Fruit fly (Drosophila melanogaster) whole organism, embryonic: ENCODE measurements around the gene CG43221.

Experiments used
- Antp ChIP-seq: fragments of 200-800 bp; sonication (Bioruptor generic); optimal IDR thresholded peaks from 3 replicates; lab custom pipeline; 2016; ENCODE audit warnings: missing biosample characterization, missing genetic modification characterization
- Asciz ChIP-seq: fragments of 200-800 bp; sonication (Bioruptor generic); optimal IDR thresholded peaks from 2 replicates; lab custom pipeline; 2017; ENCODE audit warnings: missing biosample characterization, mild to moderate bottlenecking, missing genetic modification characterization, missing genetic modification reagents
- BEAF-32 ChIP-seq: fragments of 200-800 bp; sonication (Bioruptor generic); optimal IDR thresholded peaks from 3 replicates; lab custom pipeline; 2017; ENCODE audit warnings: missing biosample characterization, missing genetic modification characterization, mild to moderate bottlenecking, moderate library complexity, missing genetic modification reagents
- CG10462 ChIP-seq: fragments of 200-800 bp; sonication (Bioruptor generic); optimal IDR thresholded peaks from 2 replicates; lab custom pipeline; 2016; ENCODE audit warnings: missing biosample characterization, missing genetic modification characterization
- CG11398 ChIP-seq: fragments of 200-800 bp; sonication (Bioruptor generic); optimal IDR thresholded peaks from 2 replicates; lab custom pipeline; 2016; ENCODE audit warnings: missing biosample characterization, missing genetic modification characterization
- CG11504 ChIP-seq: fragments of 200-800 bp; sonication (Bioruptor generic); optimal IDR thresholded peaks from 3 replicates; lab custom pipeline; 2019; ENCODE audit warnings: missing biosample characterization, mild to moderate bottlenecking, missing genetic modification characterization, moderate library complexity
- CG12299 ChIP-seq: fragments of 200-800 bp; sonication (Bioruptor generic); optimal IDR thresholded peaks from 2 replicates; lab custom pipeline; 2018; ENCODE audit warnings: missing biosample characterization, mild to moderate bottlenecking, missing genetic modification characterization
- CG16815 ChIP-seq: fragments of 200-800 bp; sonication (Bioruptor generic); optimal IDR thresholded peaks from 3 replicates; lab custom pipeline; 2017; ENCODE audit warnings: missing biosample characterization, mild to moderate bottlenecking, missing genetic modification characterization
- CG2889 ChIP-seq: fragments of 200-800 bp; sonication (Bioruptor generic); IDR thresholded peaks from 3 replicates; pipeline ENCODE4 v1.3.6; 2022; ENCODE audit warnings: missing biosample characterization, missing genetic modification characterization
- CG3163 ChIP-seq: fragments of 200-800 bp; sonication (Bioruptor generic); optimal IDR thresholded peaks from 3 replicates; lab custom pipeline; 2016; ENCODE audit warnings: missing biosample characterization, missing genetic modification characterization
- CG4854 ChIP-seq: fragments of 200-800 bp; sonication (Bioruptor generic); optimal IDR thresholded peaks from 2 replicates; lab custom pipeline; 2016; ENCODE audit warnings: missing biosample characterization, missing genetic modification characterization, inconsistent platforms
- CG8388 ChIP-seq: fragments of 200-800 bp; sonication (Bioruptor generic); optimal IDR thresholded peaks from 2 replicates; lab custom pipeline; 2019; ENCODE audit warnings: missing biosample characterization, mild to moderate bottlenecking, missing genetic modification characterization, moderate library complexity
- CG9727 ChIP-seq: fragments of 200-800 bp; sonication (Bioruptor generic); optimal IDR thresholded peaks from 3 replicates; lab custom pipeline; 2017; ENCODE audit warnings: missing biosample characterization, mild to moderate bottlenecking, missing genetic modification characterization
- Chrac-16 ChIP-seq: fragments of 200-800 bp; sonication (Bioruptor generic); optimal IDR thresholded peaks from 3 replicates; lab custom pipeline; 2016; ENCODE audit warnings: missing biosample characterization, missing genetic modification characterization
- D ChIP-seq, 2 experiments: fragments of 200-800 bp in 1 of 2; fragments of >200 bp in 1 of 2; sonication (Bioruptor generic) in 1 of 2; optimal IDR thresholded peaks; 2 replicates in 1 of 2; 3 replicates in 1 of 2; lab custom pipeline; 2017; ENCODE audit warnings: mild to moderate bottlenecking in 1 of 2, missing biosample characterization in 1 of 2, missing genetic modification characterization in 1 of 2, missing genetic modification reagents in 1 of 2
- Dek ChIP-seq: fragments of 200-800 bp; sonication (Bioruptor generic); optimal IDR thresholded peaks from 3 replicates; lab custom pipeline; 2019; ENCODE audit warnings: missing biosample characterization, mild to moderate bottlenecking, missing genetic modification characterization, moderate library complexity
- Ets97D ChIP-seq: fragments of 200-800 bp; sonication (Bioruptor generic); optimal IDR thresholded peaks from 3 replicates; lab custom pipeline; 2016; ENCODE audit warnings: missing biosample characterization, missing genetic modification characterization
- HHEX ChIP-seq: fragments of 200-800 bp; sonication (Bioruptor generic); optimal IDR thresholded peaks from 3 replicates; lab custom pipeline; 2017; ENCODE audit warnings: missing biosample characterization, mild to moderate bottlenecking, missing genetic modification characterization, missing genetic modification reagents
- PHDP ChIP-seq: fragments of 200-800 bp; sonication (Bioruptor generic); optimal IDR thresholded peaks from 3 replicates; lab custom pipeline; 2018; ENCODE audit warnings: missing biosample characterization, mild to moderate bottlenecking, missing genetic modification characterization, moderate library complexity
- Rfx ChIP-seq: fragments of 200-800 bp; sonication (Bioruptor generic); IDR thresholded peaks from 2 replicates; pipeline ENCODE4 v1.3.6; 2022; ENCODE audit warnings: missing biosample characterization, missing genetic modification characterization
- Six4 ChIP-seq: fragments of 200-800 bp; sonication (Bioruptor generic); optimal IDR thresholded peaks from 2 replicates; lab custom pipeline; 2016; ENCODE audit warnings: missing biosample characterization, missing genetic modification characterization
- Sox102F ChIP-seq: fragments of 200-800 bp; sonication (Bioruptor generic); optimal IDR thresholded peaks from 2 replicates; lab custom pipeline; 2018; ENCODE audit warnings: missing biosample characterization, mild to moderate bottlenecking, missing genetic modification characterization, moderate library complexity
- Trl ChIP-seq, 3 experiments: fragments of >200 bp in 2 of 3; fragments of 200-800 bp in 1 of 3; sonication (Bioruptor generic) in 1 of 3; optimal IDR thresholded peaks; 2 replicates in 1 of 3; 3 replicates in 2 of 3; lab custom pipeline; 2016 to 2017; ENCODE audit warnings: missing biosample characterization in 1 of 3, missing genetic modification characterization in 1 of 3
- abd-A ChIP-seq: fragments of 200-800 bp; sonication (Bioruptor generic); optimal IDR thresholded peaks from 3 replicates; lab custom pipeline; 2019; ENCODE audit warnings: missing biosample characterization, mild to moderate bottlenecking, missing genetic modification characterization, moderate library complexity
- ap ChIP-seq: fragments of 200-800 bp; sonication (Bioruptor generic); IDR thresholded peaks from 2 replicates; pipeline ENCODE4 v1.3.6; 2022; ENCODE audit warnings: missing biosample characterization, missing genetic modification characterization
- br ChIP-seq: fragments of >200 bp; optimal IDR thresholded peaks from 2 replicates; lab custom pipeline; 2017
- ci ChIP-seq: fragments of 200-800 bp; sonication (Bioruptor generic); IDR thresholded peaks from 3 replicates; pipeline ENCODE4 v1.3.6; 2022; ENCODE audit warnings: missing biosample characterization, missing genetic modification characterization
- eve ChIP-seq, 2 experiments: fragments of >200 bp; optimal IDR thresholded peaks; 2 replicates each; lab custom pipeline; 2017; ENCODE audit warnings: missing biosample characterization in 2 of 2, missing genetic modification characterization in 2 of 2
- ewg ChIP-seq: fragments of 200-800 bp; sonication (Bioruptor generic); optimal IDR thresholded peaks from 3 replicates; lab custom pipeline; 2017; ENCODE audit warnings: mild to moderate bottlenecking, missing biosample characterization, missing genetic modification reagents, missing genetic modification characterization
- eyg ChIP-seq: fragments of 200-800 bp; sonication (Bioruptor generic); optimal IDR thresholded peaks from 3 replicates; lab custom pipeline; 2016; ENCODE audit warnings: missing biosample characterization, missing genetic modification characterization
- gcm2 ChIP-seq: fragments of 200-800 bp; sonication (Bioruptor generic); optimal IDR thresholded peaks from 2 replicates; lab custom pipeline; 2016; ENCODE audit warnings: missing biosample characterization, missing genetic modification characterization
- hb ChIP-seq: fragments of 200-800 bp; sonication (Bioruptor generic); IDR thresholded peaks from 3 replicates; pipeline ENCODE4 v1.3.6; 2022; ENCODE audit warnings: missing biosample characterization, missing genetic modification characterization; ENCODE audit not compliant: partially characterized antibody
- lov ChIP-seq, 2 experiments: fragments of 200-800 bp in 1 of 2; fragments of >200 bp in 1 of 2; sonication (Bioruptor generic) in 1 of 2; IDR thresholded peaks in 1 of 2; optimal IDR thresholded peaks in 1 of 2; 2 replicates in 1 of 2; 3 replicates in 1 of 2; pipeline versions ENCODE4 v1.3.6 to Lab custom; 2017 to 2022; ENCODE audit warnings: missing biosample characterization in 1 of 2, missing genetic modification characterization in 1 of 2
- odd ChIP-seq: fragments of 200-800 bp; sonication (Bioruptor generic); optimal IDR thresholded peaks from 2 replicates; lab custom pipeline; 2017; ENCODE audit warnings: missing biosample characterization, mild to moderate bottlenecking, missing genetic modification characterization
- pnt ChIP-seq: fragments of 200-800 bp; sonication (Bioruptor generic); optimal IDR thresholded peaks from 3 replicates; lab custom pipeline; 2016; ENCODE audit warnings: missing biosample characterization, missing genetic modification characterization
- pzg ChIP-seq: fragments of 200-800 bp; sonication (Bioruptor generic); optimal IDR thresholded peaks from 3 replicates; lab custom pipeline; 2018; ENCODE audit warnings: missing biosample characterization, mild to moderate bottlenecking, missing genetic modification characterization, moderate library complexity
- schlank ChIP-seq: fragments of 200-800 bp; sonication (Bioruptor generic); optimal IDR thresholded peaks from 2 replicates; lab custom pipeline; 2018; ENCODE audit warnings: missing biosample characterization, mild to moderate bottlenecking, missing genetic modification characterization
- shn ChIP-seq: fragments of 200-800 bp; sonication (Bioruptor generic); optimal IDR thresholded peaks from 3 replicates; lab custom pipeline; 2016; ENCODE audit warnings: missing biosample characterization, missing genetic modification characterization
- slbo ChIP-seq: fragments of 200-800 bp; sonication (Bioruptor generic); IDR thresholded peaks from 2 replicates; pipeline ENCODE4 v1.3.6; 2022; ENCODE audit warnings: missing biosample characterization, missing genetic modification characterization
- stwl ChIP-seq: fragments of 200-800 bp; sonication (Bioruptor generic); optimal IDR thresholded peaks from 3 replicates; lab custom pipeline; 2018; ENCODE audit warnings: missing biosample characterization, mild to moderate bottlenecking, missing genetic modification characterization, moderate library complexity
- tap ChIP-seq: fragments of 200-800 bp; optimal IDR thresholded peaks from 3 replicates; lab custom pipeline; 2019; ENCODE audit warnings: missing biosample characterization, mild to moderate bottlenecking, missing genetic modification characterization, moderate library complexity
- toy ChIP-seq: fragments of 200-800 bp; sonication (Bioruptor generic); IDR thresholded peaks from 2 replicates; pipeline ENCODE4 v1.3.6; 2022; ENCODE audit warnings: missing biosample characterization, missing genetic modification characterization
- wdn ChIP-seq: fragments of 200-800 bp; sonication (Bioruptor generic); IDR thresholded peaks from 2 replicates; pipeline ENCODE4 v1.3.6; 2022; ENCODE audit warnings: missing biosample characterization, missing genetic modification characterization

CG43221 gene

DNA sequence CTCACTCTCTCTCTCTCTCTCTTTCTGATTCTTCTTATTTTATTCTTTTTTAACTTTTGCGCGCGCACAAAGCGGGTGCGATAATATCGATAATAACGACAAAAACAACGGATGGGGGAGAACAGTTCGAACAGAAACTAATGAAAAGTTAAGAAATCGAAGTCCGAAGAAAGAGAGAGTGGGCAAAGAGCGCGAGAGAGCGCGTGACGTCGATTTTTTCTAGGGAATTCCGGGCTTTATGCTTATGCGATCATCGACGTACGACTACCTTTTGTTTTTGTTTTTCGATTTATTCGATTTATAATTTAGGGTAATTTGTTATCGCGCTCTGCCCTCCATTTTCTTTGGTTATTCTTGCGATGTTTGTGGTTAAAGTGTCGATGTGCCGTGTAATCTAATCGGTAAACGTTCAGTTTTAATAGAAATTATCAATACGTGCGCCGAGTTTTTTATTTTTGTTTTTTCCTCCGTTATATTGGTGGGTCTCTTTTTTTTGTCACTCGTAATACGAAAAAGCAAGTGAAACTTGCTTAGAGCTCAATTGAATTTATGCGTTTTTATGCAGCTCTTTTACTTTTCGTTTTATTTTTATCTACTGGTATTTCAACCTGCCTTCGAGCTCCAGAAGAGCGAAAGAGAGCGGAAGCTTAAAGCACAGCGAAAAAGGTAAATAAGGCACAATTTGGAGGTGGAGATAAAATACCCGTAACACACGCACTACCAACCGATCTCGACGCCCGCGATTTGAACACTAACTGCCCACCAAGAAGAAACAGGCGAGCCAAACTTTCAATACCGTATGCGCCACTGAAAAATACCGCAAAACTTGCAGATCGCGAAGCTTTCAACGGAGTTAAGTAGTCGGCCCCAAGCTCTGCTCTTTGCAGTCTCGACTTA is 35.7 kb upstream of the CG43221 start, which contains the start of gene dl (continued):
- TF ChIP-seq CG11398 (GFP tag; lab: Kevin White, UChicago) (no peak), gcm2 (GFP tag; lab: Kevin White, UChicago) (no peak), wdn (GFP tag; lab: Robert Waterston, UW) (no peak), CG3163 (peak; percentile 90), CG11504 (tag; lab: Kevin White, UChicago) (no peak), Rfx (GFP tag; lab: Robert Waterston, UW) (peak; percentile 27; the same call in 1 of the 2 replicates), D (optimal IDR thresholded peaks at IDR 0.05; lab: Kevin White, UChicago) (no peak), D (GFP tag; optimal IDR thresholded peaks at IDR 0.05; lab: Kevin White, UChicago) (no peak), hb (no peak), Antp (GFP tag; lab: Kevin White, UChicago) (no peak), Six4 (GFP tag; lab: Kevin White, UChicago) (no peak), CG16815 (GFP tag; lab: Kevin White, UChicago) (no peak), Asciz (GFP tag; lab: Kevin White, UChicago) (peak; percentile 5), Trl (optimal IDR thresholded peaks at IDR 0.05; lab: Kevin White, UChicago) (peak; percentile 66 to 83), Trl (GFP tag; optimal IDR thresholded peaks at IDR 0.05; lab: Kevin White, UChicago) (no peak), Dek (tag; lab: Kevin White, UChicago) (no peak), stwl (peak; percentile 24), pzg (GFP tag; lab: Kevin White, UChicago) (peak; percentile 3)

DNA sequence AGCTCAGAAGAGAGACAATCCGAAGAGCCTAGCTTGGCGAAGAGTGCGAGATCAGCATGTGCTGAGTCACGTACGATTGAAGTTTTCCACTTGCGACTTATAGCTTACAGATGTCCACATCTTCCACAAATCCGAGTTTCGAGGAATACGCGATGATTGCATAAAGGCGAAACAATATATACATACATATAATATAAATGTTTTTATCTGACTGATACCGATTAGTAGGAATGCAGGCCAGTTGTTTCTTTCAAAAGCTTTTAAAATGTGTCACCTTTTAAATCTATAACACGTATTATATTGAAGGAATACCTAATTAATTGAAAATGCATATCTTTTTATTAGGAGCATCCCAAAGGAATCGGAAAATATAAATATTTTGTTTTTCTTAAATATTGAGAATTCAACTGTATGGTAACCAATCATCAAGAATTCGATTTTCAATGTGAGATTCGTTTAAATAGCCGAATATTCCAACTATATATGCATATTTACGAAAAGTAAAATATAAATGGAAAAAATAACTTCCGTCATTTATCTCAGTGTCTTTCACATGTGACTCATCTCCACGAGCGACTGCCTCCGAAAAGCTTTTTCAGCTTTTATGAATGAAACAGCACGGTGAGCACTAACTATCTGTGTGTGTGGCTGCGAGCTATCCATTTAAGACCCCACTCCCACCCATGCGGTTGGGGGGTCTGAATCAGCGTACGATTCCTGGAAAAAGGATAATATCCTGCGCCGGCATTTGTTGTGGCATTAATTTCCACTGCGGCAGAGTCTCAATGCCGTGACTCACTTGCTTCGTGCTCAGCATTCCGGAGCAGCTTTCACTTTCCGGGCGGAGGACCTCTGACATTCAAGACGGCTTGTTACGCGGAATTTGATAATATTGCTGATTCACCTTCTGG is 34.8 kb upstream of the CG43221 start:
- peak; percentile 36 for TF ChIP-seq shn
- TF ChIP-seq HHEX (GFP tag; lab: Kevin White, UChicago) = peak; percentile 26
- peak; percentile 38 for TF ChIP-seq CG12299 (tag; lab: Kevin White, UChicago)
- peak; percentile 4 for TF ChIP-seq pnt (GFP tag; lab: Kevin White, UChicago)
- peak; percentile 28 for TF ChIP-seq ewg
- TF ChIP-seq BEAF-32 (GFP tag; lab: Kevin White, UChicago) = no peak
- TF ChIP-seq Sox102F (GFP tag; lab: Kevin White, UChicago) = peak; percentile 82
- peak; percentile 60; the same call in 1 of the 3 replicates for TF ChIP-seq ci (GFP tag; lab: Robert Waterston, UW)
- peak; percentile 21 for TF ChIP-seq CG4854
- TF ChIP-seq CG8388 = peak; percentile 64
- peak; percentile 51 for TF ChIP-seq abd-A (tag; lab: Kevin White, UChicago)
- TF ChIP-seq Chrac-16 (GFP tag; lab: Kevin White, UChicago) = peak; percentile 20
- TF ChIP-seq lov (optimal IDR thresholded peaks at IDR 0.05; lab: Kevin White, UChicago) = no peak
- TF ChIP-seq lov (GFP tag; IDR thresholded peaks at IDR 0.05; lab: Robert Waterston, UW) = no peak
- TF ChIP-seq Ets97D = no peak
- peak; percentile 56 for TF ChIP-seq CG9727 (GFP tag; lab: Kevin White, UChicago)
- peak; percentile 21 for TF ChIP-seq schlank (tag; lab: Kevin White, UChicago)
- TF ChIP-seq CG2889 (GFP tag; lab: Robert Waterston, UW) = no peak
- TF ChIP-seq eve (GFP tag; optimal IDR thresholded peaks at IDR 0.05; lab: Kevin White, UChicago) = peak in 1 of 2 experiments; percentile 74
- TF ChIP-seq br = no peak
- TF ChIP-seq eyg = peak; percentile 32
- peak; percentile 11 for TF ChIP-seq CG10462 (GFP tag; lab: Kevin White, UChicago)
- peak; percentile 63 for TF ChIP-seq slbo (GFP tag; lab: Robert Waterston, UW)
- peak; percentile 38 for TF ChIP-seq odd
- TF ChIP-seq Trl (optimal IDR thresholded peaks at IDR 0.05; lab: Kevin White, UChicago) = peak in 1 of 2 experiments; percentile 25
- peak; percentile 51 for TF ChIP-seq Trl (GFP tag; optimal IDR thresholded peaks at IDR 0.05; lab: Kevin White, UChicago)
- peak; percentile 60 for TF ChIP-seq tap (tag; lab: Kevin White, UChicago)
- TF ChIP-seq PHDP (tag; lab: Kevin White, UChicago) = peak; percentile 74
- TF ChIP-seq Dek (tag; lab: Kevin White, UChicago) = peak; percentile 69
- no peak for TF ChIP-seq ap
- no peak for TF ChIP-seq toy (GFP tag; lab: Robert Waterston, UW)
